Fruit fly (Drosophila melanogaster) whole organism, wandering third instar larva: ENCODE data around the gene Ccp84Af.
A peak's percentile ranks its signal among the peaks of the same experiment; 100 is the strongest.

Experiments used
- Abd-B ChIP-seq: fragments of >200 bp; optimal IDR thresholded peaks from 2 replicates; lab custom pipeline; 2017; ENCODE audit warnings: missing biosample characterization, missing genetic modification characterization
- CG32264 ChIP-seq: fragments of 200-800 bp; sonication (Bioruptor generic); optimal IDR thresholded peaks from 2 replicates; lab custom pipeline; 2016; ENCODE audit warnings: missing biosample characterization, missing genetic modification characterization
- CG9705 ChIP-seq: fragments of 200-800 bp; sonication (Bioruptor generic); optimal IDR thresholded peaks from 2 replicates; lab custom pipeline; 2018; ENCODE audit warnings: missing biosample characterization, mild to moderate bottlenecking, missing genetic modification characterization
- CrebA ChIP-seq: fragments of 200-800 bp; sonication (Bioruptor generic); optimal IDR thresholded peaks from 2 replicates; lab custom pipeline; 2016; ENCODE audit warnings: missing biosample characterization, mild to moderate bottlenecking, missing genetic modification characterization, borderline replicate concordance
- Dfd ChIP-seq: fragments of >200 bp; optimal IDR thresholded peaks from 2 replicates; lab custom pipeline; 2017; ENCODE audit warnings: missing biosample characterization, missing genetic modification characterization
- Dif ChIP-seq: fragments of 200-275, 200-300 bp; sonication (Bioruptor generic); optimal IDR thresholded peaks from 2 replicates; lab custom pipeline; 2018; ENCODE audit warnings: missing biosample characterization, missing genetic modification characterization; ENCODE audit not compliant: partially characterized antibody
- HLH106 ChIP-seq: fragments of 200-800 bp; optimal IDR thresholded peaks from 3 replicates; lab custom pipeline; 2019; ENCODE audit warnings: missing biosample characterization, mild to moderate bottlenecking, missing genetic modification characterization, moderate library complexity
- Hnf4 ChIP-seq: fragments of 200-800 bp; sonication (Bioruptor generic); optimal IDR thresholded peaks from 2 replicates; lab custom pipeline; 2016; ENCODE audit warnings: missing biosample characterization, mild to moderate bottlenecking, missing genetic modification characterization
- Hr78 ChIP-seq: fragments of >200 bp; optimal IDR thresholded peaks from 2 replicates; lab custom pipeline; 2017; ENCODE audit warnings: missing biosample characterization, missing genetic modification characterization
- Hr83 ChIP-seq: fragments of 200-300 bp; sonication (Bioruptor generic); optimal IDR thresholded peaks from 2 replicates; lab custom pipeline; 2016; ENCODE audit warnings: missing biosample characterization, mild to moderate bottlenecking, missing genetic modification characterization, moderate library complexity; ENCODE audit not compliant: poor library complexity, severe bottlenecking
- Jra ChIP-seq: sonication (Bioruptor generic); optimal IDR thresholded peaks from 2 replicates; lab custom pipeline; 2016; ENCODE audit warnings: missing biosample characterization, missing genetic modification characterization
- Mio ChIP-seq: sonication (Bioruptor generic); optimal IDR thresholded peaks from 2 replicates; lab custom pipeline; 2016; ENCODE audit warnings: missing biosample characterization, missing genetic modification characterization
- Myc ChIP-seq: fragments of >200 bp; optimal IDR thresholded peaks from 2 replicates; lab custom pipeline; 2017
- N ChIP-seq: fragments of >200 bp; optimal IDR thresholded peaks from 2 replicates; lab custom pipeline; 2018; ENCODE audit warnings: missing biosample characterization, missing external identifiers, missing genetic modification characterization
- Rel ChIP-seq, 2 experiments: fragments of 200-800 bp; sonication (Bioruptor generic) in 1 of 2; optimal IDR thresholded peaks; 2 replicates in 1 of 2; 3 replicates in 1 of 2; lab custom pipeline; 2016 to 2019; ENCODE audit warnings: mild to moderate bottlenecking in 2 of 2, missing biosample characterization in 2 of 2, missing genetic modification characterization in 2 of 2, moderate library complexity in 1 of 2
- Sp1 ChIP-seq: fragments of 200-800 bp; sonication (Bioruptor generic); optimal IDR thresholded peaks from 3 replicates; lab custom pipeline; 2019; ENCODE audit warnings: missing biosample characterization, mild to moderate bottlenecking, missing genetic modification characterization, moderate library complexity
- dl ChIP-seq, 2 experiments: fragments of 175-275, 200-275 bp in 1 of 2; fragments of 200-275 bp in 1 of 2; sonication (Bioruptor generic); optimal IDR thresholded peaks; lab custom pipeline; 2018; ENCODE audit warnings: mild to moderate bottlenecking in 2 of 2, missing biosample characterization in 2 of 2, missing genetic modification characterization in 2 of 2, moderate library complexity in 2 of 2; ENCODE audit not compliant: partially characterized antibody in 2 of 2, insufficient read depth in 1 of 2
- dmrt93B ChIP-seq: fragments of 200-800 bp; sonication (Bioruptor generic); optimal IDR thresholded peaks from 2 replicates; lab custom pipeline; 2018; ENCODE audit warnings: missing biosample characterization, mild to moderate bottlenecking, missing genetic modification characterization
- dsf ChIP-seq: sonication (Bioruptor generic); optimal IDR thresholded peaks from 2 replicates; lab custom pipeline; 2016; ENCODE audit warnings: missing biosample characterization, missing genetic modification characterization, borderline replicate concordance
- ey ChIP-seq: fragments of 200-800 bp; sonication (Bioruptor generic); optimal IDR thresholded peaks from 2 replicates; lab custom pipeline; 2016; ENCODE audit warnings: missing biosample characterization, missing genetic modification characterization
- foxo ChIP-seq, 2 experiments: fragments of 200-800 bp; sonication (Bioruptor generic); optimal IDR thresholded peaks; 2 replicates in 1 of 2; 3 replicates in 1 of 2; lab custom pipeline; 2016 to 2017; ENCODE audit warnings: missing biosample characterization in 2 of 2, missing genetic modification characterization in 2 of 2
- h ChIP-seq: fragments of 200-800 bp; sonication (Bioruptor generic); optimal IDR thresholded peaks from 3 replicates; lab custom pipeline; 2016; ENCODE audit warnings: missing biosample characterization, mild to moderate bottlenecking, missing genetic modification characterization
- jim ChIP-seq: fragments of 175-275, 200-325 bp; sonication (Bioruptor generic); optimal IDR thresholded peaks from 2 replicates; lab custom pipeline; 2016; ENCODE audit warnings: missing biosample characterization, mild to moderate bottlenecking, missing genetic modification characterization
- lola ChIP-seq: fragments of >200 bp; optimal IDR thresholded peaks from 2 replicates; lab custom pipeline; 2017; ENCODE audit warnings: missing biosample characterization, missing genetic modification characterization
- pan ChIP-seq: fragments of >200 bp; optimal IDR thresholded peaks from 2 replicates; lab custom pipeline; 2017
- psq ChIP-seq: fragments of 200-800 bp; sonication (Bioruptor generic); optimal IDR thresholded peaks from 3 replicates; lab custom pipeline; 2017; ENCODE audit warnings: missing biosample characterization, mild to moderate bottlenecking, missing genetic modification characterization, moderate library complexity
- sage ChIP-seq: fragments of 200-800 bp; sonication (Bioruptor generic); optimal IDR thresholded peaks from 2 replicates; lab custom pipeline; 2016; ENCODE audit warnings: missing biosample characterization, mild to moderate bottlenecking, missing genetic modification characterization
- sv ChIP-seq: fragments of 200-800 bp; sonication (Bioruptor generic); optimal IDR thresholded peaks from 3 replicates; lab custom pipeline; 2016; ENCODE audit warnings: missing biosample characterization, missing genetic modification characterization
- tai ChIP-seq: sonication (Bioruptor generic); optimal IDR thresholded peaks from 2 replicates; lab custom pipeline; 2016; ENCODE audit warnings: missing biosample characterization, missing genetic modification characterization
- usp ChIP-seq: fragments of >200 bp; optimal IDR thresholded peaks from 2 replicates; lab custom pipeline; 2017; ENCODE audit warnings: missing biosample characterization, missing genetic modification characterization

Ccp84Af gene

DNA sequence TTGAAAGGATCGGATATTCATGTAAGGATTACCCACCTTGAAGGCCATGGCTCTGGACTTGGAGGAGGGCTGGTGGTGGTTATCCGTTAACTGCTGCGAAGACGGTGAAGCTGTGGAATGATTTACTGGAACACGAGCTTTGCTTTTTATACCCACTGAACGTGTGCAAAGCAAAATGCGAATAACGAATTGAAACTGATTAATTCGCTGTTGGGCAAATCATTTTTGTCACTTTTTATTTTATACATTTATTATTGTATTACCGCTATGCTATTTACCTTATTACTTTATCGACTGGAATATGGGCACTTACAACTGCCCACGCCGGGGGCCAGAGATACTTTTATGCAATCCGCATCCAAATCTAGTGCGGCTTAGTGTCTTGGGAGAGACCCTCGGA is at the start of gene Ccp84Af:
TSS of gene Ccp84Af (minus strand) at position 101 of the 400 bp plus-strand sequence.
- TF ChIP-seq Jra (GFP tag; lab: Kevin White, UChicago) (no peak), Hnf4 (GFP tag; lab: Kevin White, UChicago) (no peak), pan (lab: Kevin White, UChicago) (no peak), dl (GFP tag; optimal IDR thresholded peaks at IDR 0.05; lab: Kevin White, UChicago; ENCODE audit: insufficient read depth in 1 of 2, partially characterized antibody in 2 of 2) (no peak), sage (GFP tag; lab: Kevin White, UChicago) (no peak), ey (GFP tag; lab: Kevin White, UChicago) (no peak), Myc (lab: Kevin White, UChicago) (no peak), Sp1 (no peak), CrebA (GFP tag; lab: Kevin White, UChicago) (no peak), h (GFP tag; lab: Kevin White, UChicago) (no peak), CG9705 (no peak), tai (GFP tag; lab: Kevin White, UChicago) (no peak)
- TF ChIP-seq, all 38 proteins: peak for 0

DNA sequence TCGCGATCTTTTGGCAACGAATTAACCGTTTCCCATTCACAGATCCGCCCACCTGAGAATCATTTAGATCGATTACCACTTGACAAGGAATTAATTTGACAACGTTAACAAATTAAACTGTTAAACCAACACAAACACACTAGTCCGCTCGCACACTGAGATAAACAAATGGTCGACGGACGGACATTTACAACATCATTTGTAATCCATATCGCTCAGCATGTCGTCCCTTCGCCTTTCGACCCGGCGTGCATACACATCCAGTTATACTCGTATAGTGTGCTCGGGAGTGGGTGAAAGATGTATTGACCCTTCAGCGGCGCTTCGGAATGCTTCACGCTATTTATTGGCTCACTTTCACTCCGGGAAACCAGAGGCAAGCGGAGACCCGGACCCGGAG is 45.7 kb upstream of the Ccp84Af start:
- no peak for TF ChIP-seq CG9705
- no peak for TF ChIP-seq lola
- no peak for TF ChIP-seq Rel (GFP tag; optimal IDR thresholded peaks at IDR 0.05; lab: Kevin White, UChicago)
- TF ChIP-seq Rel (tag; optimal IDR thresholded peaks at IDR 0.05; lab: Kevin White, UChicago) = no peak
- TF ChIP-seq, all 38 proteins: peak for 0

DNA sequence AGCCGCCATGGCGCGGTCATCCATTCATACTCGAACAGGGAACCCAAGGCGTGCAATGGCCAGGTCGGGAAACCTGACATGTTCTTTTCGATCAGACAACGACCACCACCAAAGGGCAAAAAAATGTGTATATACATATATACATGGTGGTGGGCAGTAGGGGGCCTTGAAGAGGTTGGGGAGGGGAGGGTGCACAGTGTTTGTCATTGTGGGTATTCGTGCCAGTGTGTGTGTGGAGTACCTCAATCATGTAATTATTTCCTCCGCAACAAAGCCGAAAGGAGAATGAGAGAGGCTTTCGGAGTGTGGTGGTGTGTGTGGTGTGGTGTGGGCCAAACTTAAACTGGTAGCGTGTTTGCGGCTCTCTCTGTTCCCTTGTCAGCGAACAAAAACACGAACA is 36.1 kb upstream of the Ccp84Af start:
- no peak for TF ChIP-seq Dif
- TF ChIP-seq N (GFP tag; lab: Kevin White, UChicago) = no peak
- no peak for TF ChIP-seq dsf
- no peak for TF ChIP-seq HLH106 (tag; lab: Kevin White, UChicago)
- no peak for TF ChIP-seq ey (GFP tag; lab: Kevin White, UChicago)
- TF ChIP-seq Myc (lab: Kevin White, UChicago) = no peak
- TF ChIP-seq Sp1 = no peak
- no peak for TF ChIP-seq CG9705
- TF ChIP-seq tai (GFP tag; lab: Kevin White, UChicago) = no peak
- no peak for TF ChIP-seq Hnf4 (GFP tag; lab: Kevin White, UChicago)
- no peak for TF ChIP-seq jim (GFP tag; lab: Kevin White, UChicago)
- TF ChIP-seq CG32264 (GFP tag; lab: Kevin White, UChicago) = no peak
- no peak for TF ChIP-seq h (GFP tag; lab: Kevin White, UChicago)
- no peak for TF ChIP-seq sv (GFP tag; lab: Kevin White, UChicago)
- TF ChIP-seq usp = no peak
- no peak for TF ChIP-seq Mio (GFP tag; lab: Kevin White, UChicago)

DNA sequence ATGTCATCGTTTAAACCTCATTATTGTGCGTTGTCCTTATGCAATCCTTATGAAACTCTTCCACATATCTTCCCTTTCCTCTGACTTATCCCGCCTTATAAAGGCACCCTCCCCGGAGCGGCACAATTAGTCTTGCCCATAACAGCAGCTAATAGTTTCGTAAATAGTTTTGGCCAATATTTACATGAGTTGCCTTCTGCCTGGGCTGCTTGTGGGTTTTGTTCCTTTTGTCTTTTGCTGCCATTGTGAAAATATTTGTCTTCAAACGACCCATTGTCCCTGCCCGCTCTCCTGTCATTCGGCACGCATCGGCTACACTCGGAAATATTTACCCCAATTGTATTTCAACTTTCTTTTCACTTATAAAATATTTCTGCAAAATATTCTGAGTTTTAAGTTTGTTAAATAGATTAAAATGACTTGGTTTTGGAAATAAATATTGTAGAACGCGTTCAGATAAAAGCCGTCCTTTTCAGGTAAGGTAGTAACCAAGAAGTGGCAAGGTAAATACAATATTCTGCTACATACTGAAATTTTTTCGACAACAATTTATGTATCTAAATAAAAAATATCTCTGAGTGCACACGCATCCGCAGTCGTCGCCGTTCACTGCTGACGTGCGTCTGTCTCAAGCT is 33.6 kb upstream of the Ccp84Af start:
- TF ChIP-seq Hr83 (GFP tag; lab: Kevin White, UChicago) (no peak), dmrt93B (GFP tag; lab: Kevin White, UChicago) (no peak), psq (GFP tag; lab: Kevin White, UChicago) (no peak), Sp1 (no peak), Myc (lab: Kevin White, UChicago) (no peak), Hr78 (GFP tag; lab: Kevin White, UChicago) (no peak), foxo (GFP tag; optimal IDR thresholded peaks at IDR 0.05; lab: Kevin White, UChicago) (no peak)

DNA sequence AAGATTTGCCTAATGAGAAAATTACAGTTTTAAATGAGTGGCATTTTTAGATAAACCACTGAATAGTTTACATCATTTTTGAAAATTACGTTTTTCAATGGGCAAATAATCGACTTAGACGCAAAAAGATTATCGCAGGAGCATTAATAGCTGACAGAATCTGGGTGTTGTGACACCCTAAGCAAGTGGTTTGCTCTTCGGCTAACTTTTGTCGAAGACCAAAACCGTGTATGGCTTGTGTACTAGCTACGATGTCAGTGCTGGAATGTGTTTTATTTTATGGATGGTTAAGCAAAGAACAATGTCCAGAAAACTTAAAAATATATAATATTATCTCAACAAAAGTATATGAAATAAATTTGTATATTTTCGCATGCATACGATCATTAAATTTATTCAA is 18.8 kb upstream of the Ccp84Af start:
- TF ChIP-seq Dfd (no peak), N (GFP tag; lab: Kevin White, UChicago) (no peak), Dif (peak; percentile 57), dl (GFP tag; optimal IDR thresholded peaks at IDR 0.05; lab: Kevin White, UChicago; ENCODE audit: insufficient read depth in 1 of 2, partially characterized antibody in 2 of 2) (peak in 1 of 2 experiments; percentile 3), Abd-B (no peak), foxo (GFP tag; optimal IDR thresholded peaks at IDR 0.05; lab: Kevin White, UChicago) (no peak)
